Fruit fly (Drosophila melanogaster) whole organism, wandering third instar larva: Measurements from ENCODE around the gene Nepl3.

ENCODE experiments used
- Abd-B ChIP-seq: fragments of >200 bp; optimal IDR thresholded peaks from 2 replicates; lab custom pipeline; 2017; ENCODE audit warnings: missing biosample characterization, missing genetic modification characterization
- CG32264 ChIP-seq: fragments of 200-800 bp; sonication (Bioruptor generic); optimal IDR thresholded peaks from 2 replicates; lab custom pipeline; 2016; ENCODE audit warnings: missing biosample characterization, missing genetic modification characterization
- CG9705 ChIP-seq: fragments of 200-800 bp; sonication (Bioruptor generic); optimal IDR thresholded peaks from 2 replicates; lab custom pipeline; 2018; ENCODE audit warnings: missing biosample characterization, mild to moderate bottlenecking, missing genetic modification characterization
- CrebA ChIP-seq: fragments of 200-800 bp; sonication (Bioruptor generic); optimal IDR thresholded peaks from 2 replicates; lab custom pipeline; 2016; ENCODE audit warnings: missing biosample characterization, mild to moderate bottlenecking, missing genetic modification characterization, borderline replicate concordance
- Dfd ChIP-seq: fragments of >200 bp; optimal IDR thresholded peaks from 2 replicates; lab custom pipeline; 2017; ENCODE audit warnings: missing biosample characterization, missing genetic modification characterization
- Dif ChIP-seq: fragments of 200-275, 200-300 bp; sonication (Bioruptor generic); optimal IDR thresholded peaks from 2 replicates; lab custom pipeline; 2018; ENCODE audit warnings: missing biosample characterization, missing genetic modification characterization; ENCODE audit not compliant: partially characterized antibody
- GATAd ChIP-seq: sonication (Bioruptor generic); optimal IDR thresholded peaks from 2 replicates; lab custom pipeline; 2016; ENCODE audit warnings: missing biosample characterization, missing genetic modification characterization
- HLH106 ChIP-seq: fragments of 200-800 bp; optimal IDR thresholded peaks from 3 replicates; lab custom pipeline; 2019; ENCODE audit warnings: missing biosample characterization, mild to moderate bottlenecking, missing genetic modification characterization, moderate library complexity
- Hnf4 ChIP-seq: fragments of 200-800 bp; sonication (Bioruptor generic); optimal IDR thresholded peaks from 2 replicates; lab custom pipeline; 2016; ENCODE audit warnings: missing biosample characterization, mild to moderate bottlenecking, missing genetic modification characterization
- Hr78 ChIP-seq: fragments of >200 bp; optimal IDR thresholded peaks from 2 replicates; lab custom pipeline; 2017; ENCODE audit warnings: missing biosample characterization, missing genetic modification characterization
- Hr83 ChIP-seq: fragments of 200-300 bp; sonication (Bioruptor generic); optimal IDR thresholded peaks from 2 replicates; lab custom pipeline; 2016; ENCODE audit warnings: missing biosample characterization, mild to moderate bottlenecking, missing genetic modification characterization, moderate library complexity; ENCODE audit not compliant: poor library complexity, severe bottlenecking
- Jra ChIP-seq: sonication (Bioruptor generic); optimal IDR thresholded peaks from 2 replicates; lab custom pipeline; 2016; ENCODE audit warnings: missing biosample characterization, missing genetic modification characterization
- Mio ChIP-seq: sonication (Bioruptor generic); optimal IDR thresholded peaks from 2 replicates; lab custom pipeline; 2016; ENCODE audit warnings: missing biosample characterization, missing genetic modification characterization
- Myc ChIP-seq: fragments of >200 bp; optimal IDR thresholded peaks from 2 replicates; lab custom pipeline; 2017
- N ChIP-seq: fragments of >200 bp; optimal IDR thresholded peaks from 2 replicates; lab custom pipeline; 2018; ENCODE audit warnings: missing biosample characterization, missing external identifiers, missing genetic modification characterization
- OdsH ChIP-seq: fragments of 200-800 bp; sonication (Bioruptor generic); optimal IDR thresholded peaks from 2 replicates; lab custom pipeline; 2016; ENCODE audit warnings: missing biosample characterization, mild to moderate bottlenecking, missing genetic modification characterization
- Rel ChIP-seq, 2 experiments: fragments of 200-800 bp; sonication (Bioruptor generic) in 1 of 2; optimal IDR thresholded peaks; 2 replicates in 1 of 2; 3 replicates in 1 of 2; lab custom pipeline; 2016 to 2019; ENCODE audit warnings: mild to moderate bottlenecking in 2 of 2, missing biosample characterization in 2 of 2, missing genetic modification characterization in 2 of 2, moderate library complexity in 1 of 2
- Sp1 ChIP-seq: fragments of 200-800 bp; sonication (Bioruptor generic); optimal IDR thresholded peaks from 3 replicates; lab custom pipeline; 2019; ENCODE audit warnings: missing biosample characterization, mild to moderate bottlenecking, missing genetic modification characterization, moderate library complexity
- Vsx2 ChIP-seq: fragments of 200-300, 225-300 bp; sonication (Bioruptor generic); optimal IDR thresholded peaks from 2 replicates; lab custom pipeline; 2018; ENCODE audit warnings: missing biosample characterization, missing genetic modification characterization; ENCODE audit not compliant: partially characterized antibody
- br ChIP-seq: fragments of 200-800 bp; sonication (Bioruptor generic); optimal IDR thresholded peaks from 2 replicates; lab custom pipeline; 2016; ENCODE audit warnings: missing biosample characterization, missing genetic modification characterization
- brk ChIP-seq: fragments of 200-800 bp; sonication (Bioruptor generic); optimal IDR thresholded peaks from 2 replicates; lab custom pipeline; 2016; ENCODE audit warnings: missing biosample characterization, mild to moderate bottlenecking, missing genetic modification characterization
- dsf ChIP-seq: sonication (Bioruptor generic); optimal IDR thresholded peaks from 2 replicates; lab custom pipeline; 2016; ENCODE audit warnings: missing biosample characterization, missing genetic modification characterization, borderline replicate concordance
- ey ChIP-seq: fragments of 200-800 bp; sonication (Bioruptor generic); optimal IDR thresholded peaks from 2 replicates; lab custom pipeline; 2016; ENCODE audit warnings: missing biosample characterization, missing genetic modification characterization
- foxo ChIP-seq, 2 experiments: fragments of 200-800 bp; sonication (Bioruptor generic); optimal IDR thresholded peaks; 2 replicates in 1 of 2; 3 replicates in 1 of 2; lab custom pipeline; 2016 to 2017; ENCODE audit warnings: missing biosample characterization in 2 of 2, missing genetic modification characterization in 2 of 2
- fru ChIP-seq: fragments of 200-800 bp; sonication (Bioruptor generic); optimal IDR thresholded peaks from 3 replicates; lab custom pipeline; 2016; ENCODE audit warnings: missing biosample characterization, mild to moderate bottlenecking, missing genetic modification characterization
- h ChIP-seq: fragments of 200-800 bp; sonication (Bioruptor generic); optimal IDR thresholded peaks from 3 replicates; lab custom pipeline; 2016; ENCODE audit warnings: missing biosample characterization, mild to moderate bottlenecking, missing genetic modification characterization
- jim ChIP-seq: fragments of 175-275, 200-325 bp; sonication (Bioruptor generic); optimal IDR thresholded peaks from 2 replicates; lab custom pipeline; 2016; ENCODE audit warnings: missing biosample characterization, mild to moderate bottlenecking, missing genetic modification characterization
- lola ChIP-seq: fragments of >200 bp; optimal IDR thresholded peaks from 2 replicates; lab custom pipeline; 2017; ENCODE audit warnings: missing biosample characterization, missing genetic modification characterization
- psq ChIP-seq: fragments of 200-800 bp; sonication (Bioruptor generic); optimal IDR thresholded peaks from 3 replicates; lab custom pipeline; 2017; ENCODE audit warnings: missing biosample characterization, mild to moderate bottlenecking, missing genetic modification characterization, moderate library complexity
- rgr ChIP-seq: fragments of 200-800 bp; sonication (Bioruptor generic); optimal IDR thresholded peaks from 3 replicates; lab custom pipeline; 2016; ENCODE audit warnings: missing biosample characterization, mild to moderate bottlenecking, missing genetic modification characterization
- sage ChIP-seq: fragments of 200-800 bp; sonication (Bioruptor generic); optimal IDR thresholded peaks from 2 replicates; lab custom pipeline; 2016; ENCODE audit warnings: missing biosample characterization, mild to moderate bottlenecking, missing genetic modification characterization
- sv ChIP-seq: fragments of 200-800 bp; sonication (Bioruptor generic); optimal IDR thresholded peaks from 3 replicates; lab custom pipeline; 2016; ENCODE audit warnings: missing biosample characterization, missing genetic modification characterization
- usp ChIP-seq: fragments of >200 bp; optimal IDR thresholded peaks from 2 replicates; lab custom pipeline; 2017; ENCODE audit warnings: missing biosample characterization, missing genetic modification characterization
- woc ChIP-seq: sonication (Bioruptor generic); optimal IDR thresholded peaks from 2 replicates; lab custom pipeline; 2016; ENCODE audit warnings: missing biosample characterization, mild to moderate bottlenecking, missing genetic modification characterization

Gene Nepl3

DNA sequence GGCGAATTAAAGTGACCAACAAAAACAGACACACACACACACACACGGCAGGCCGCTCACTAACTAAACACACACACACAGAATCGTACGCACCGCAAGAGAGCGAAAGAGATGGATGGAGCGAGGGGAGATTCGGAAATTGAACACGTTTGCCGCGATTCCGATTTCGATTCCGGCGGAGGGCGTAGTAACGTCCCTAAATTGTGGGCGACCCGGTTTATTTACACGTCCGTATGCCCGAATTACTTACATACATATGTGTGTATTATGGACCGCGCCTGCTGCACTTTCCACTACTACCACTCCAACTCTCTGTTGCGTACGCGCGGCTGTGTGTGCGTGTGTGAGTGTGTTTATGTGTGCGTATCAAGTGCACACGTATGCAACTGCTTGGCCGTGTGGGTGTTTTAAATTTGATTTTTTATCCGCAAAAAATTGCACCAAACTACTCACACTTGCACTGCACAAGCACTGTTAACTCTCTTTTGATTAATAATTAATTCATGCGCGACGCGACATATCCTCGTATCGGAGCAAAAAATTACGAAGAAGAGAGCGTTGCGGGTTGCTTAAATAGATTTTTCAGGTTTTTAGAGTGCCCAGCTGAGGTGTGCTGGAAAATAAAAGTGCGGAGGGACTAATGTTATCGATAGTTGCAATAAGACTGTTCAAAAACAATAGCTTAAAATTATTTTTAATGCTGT, 35.1 kb upstream of the Nepl3 start, which contains the start of gene Pgant5:
Gene Pgant5, minus strand, starts transcription at position 601 of the 704 bp plus-strand sequence.
- TF ChIP-seq lola (GFP tag; lab: Kevin White, UChicago) (no peak), Hnf4 (peak; percentile 71), Sp1 (GFP tag; lab: Kevin White, UChicago) (peak; percentile 15), br (GFP tag; lab: Kevin White, UChicago) (peak; percentile 12), foxo (GFP tag; optimal IDR thresholded peaks at IDR 0.05; lab: Kevin White, UChicago) (peak in 1 of 2 experiments; percentile 20), CrebA (GFP tag; lab: Kevin White, UChicago) (no peak), Dif (GFP tag; lab: Kevin White, UChicago) (peak; percentile 2), h (GFP tag; lab: Kevin White, UChicago) (peak; percentile 60), Hr83 (GFP tag; lab: Kevin White, UChicago) (peak; percentile 67), N (peak; percentile 89), GATAd (GFP tag; lab: Kevin White, UChicago) (no peak), psq (GFP tag; lab: Kevin White, UChicago) (peak; percentile 10), CG32264 (GFP tag; lab: Kevin White, UChicago) (no peak), Myc (lab: Kevin White, UChicago) (no peak), Mio (GFP tag; lab: Kevin White, UChicago) (no peak), sage (no peak), sv (GFP tag; lab: Kevin White, UChicago) (no peak), usp (GFP tag; lab: Kevin White, UChicago) (no peak), CG9705 (GFP tag; lab: Kevin White, UChicago) (no peak), Jra (peak; percentile 33), Dfd (GFP tag; lab: Kevin White, UChicago) (no peak), Rel (GFP tag; optimal IDR thresholded peaks at IDR 0.05; lab: Kevin White, UChicago) (no peak), Rel (tag; optimal IDR thresholded peaks at IDR 0.05; lab: Kevin White, UChicago) (peak; percentile 34), Abd-B (peak; percentile 66), fru (GFP tag; lab: Kevin White, UChicago) (peak; percentile 60), jim (GFP tag; lab: Kevin White, UChicago) (peak; percentile 67), Hr78 (GFP tag; lab: Kevin White, UChicago) (peak; percentile 22), ey (no peak), Vsx2 (GFP tag; lab: Kevin White, UChicago) (no peak), woc (GFP tag; lab: Kevin White, UChicago) (no peak), OdsH (GFP tag; lab: Kevin White, UChicago) (no peak), brk (GFP tag; lab: Kevin White, UChicago) (peak; percentile 8), dsf (GFP tag; lab: Kevin White, UChicago) (no peak), rgr (GFP tag; lab: Kevin White, UChicago) (peak; percentile 2), HLH106 (tag; lab: Kevin White, UChicago) (no peak)

DNA sequence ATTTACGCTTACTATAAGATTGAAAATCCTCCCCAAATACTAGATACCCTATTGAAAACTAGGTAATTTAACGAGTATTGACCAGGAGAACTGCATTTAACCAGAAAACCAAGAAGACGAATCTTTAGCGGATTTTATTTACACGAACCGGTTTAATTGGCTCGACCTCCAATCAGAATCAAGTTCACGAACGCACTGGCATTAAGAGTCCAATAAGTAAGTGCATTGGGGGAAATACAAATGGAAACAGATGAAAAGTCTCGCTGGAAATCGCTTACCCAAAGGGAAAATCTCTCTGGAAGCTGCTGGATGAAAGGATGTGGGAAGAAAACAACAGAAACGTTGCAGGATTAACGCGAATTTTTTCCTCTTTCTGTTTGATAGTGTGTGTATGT, 34.5 kb upstream of the Nepl3 start:
- TF ChIP-seq Abd-B (no peak), N (no peak), lola (GFP tag; lab: Kevin White, UChicago) (no peak), sv (GFP tag; lab: Kevin White, UChicago) (no peak), Vsx2 (GFP tag; lab: Kevin White, UChicago) (no peak), Myc (lab: Kevin White, UChicago) (no peak), Rel (GFP tag; optimal IDR thresholded peaks at IDR 0.05; lab: Kevin White, UChicago) (no peak), Rel (tag; optimal IDR thresholded peaks at IDR 0.05; lab: Kevin White, UChicago) (peak; percentile 16), Mio (GFP tag; lab: Kevin White, UChicago) (no peak), GATAd (GFP tag; lab: Kevin White, UChicago) (no peak)
- TF ChIP-seq, all 38 proteins: peak for 1

- peak; percentile 52 for TF ChIP-seq br (GFP tag; lab: Kevin White, UChicago)
- peak; percentile 8 for TF ChIP-seq fru (GFP tag; lab: Kevin White, UChicago)
- TF ChIP-seq Myc (lab: Kevin White, UChicago) = no peak
- no peak for TF ChIP-seq psq (GFP tag; lab: Kevin White, UChicago)
- no peak for TF ChIP-seq CG9705 (GFP tag; lab: Kevin White, UChicago)
- TF ChIP-seq ey = peak; percentile 47
- TF ChIP-seq usp (GFP tag; lab: Kevin White, UChicago) = no peak
Measured at dm6 chr2L:5092145-5092544, 34.1 kb upstream of the Nepl3 start.
